Fruit fly (Drosophila melanogaster) whole organism, adult: ENCODE measurements around the gene tll.
A peak's percentile ranks its signal among the peaks of the same experiment; 100 is the strongest.

Experiments
- CG11617 ChIP-seq: fragments of 200-800 bp; sonication (Bioruptor generic); optimal IDR thresholded peaks from 2 replicates; lab custom pipeline; 2017; ENCODE audit warnings: mild to moderate bottlenecking, missing biosample characterization, missing genetic modification reagents, missing genetic modification characterization
- CG12768 ChIP-seq: fragments of 200-800 bp; sonication (Bioruptor generic); optimal IDR thresholded peaks from 2 replicates; lab custom pipeline; 2017; ENCODE audit warnings: missing biosample characterization, missing genetic modification characterization, mild to moderate bottlenecking, moderate library complexity, missing genetic modification reagents
- CG14711 ChIP-seq: fragments of 200-800 bp; sonication (Bioruptor generic); optimal IDR thresholded peaks from 2 replicates; lab custom pipeline; 2018; ENCODE audit warnings: missing biosample characterization, mild to moderate bottlenecking, missing genetic modification characterization, moderate library complexity
- CG1620 ChIP-seq: fragments of 200-800 bp; sonication (Bioruptor generic); optimal IDR thresholded peaks from 2 replicates; lab custom pipeline; 2016; ENCODE audit warnings: missing biosample characterization, missing genetic modification characterization
- CG33017 ChIP-seq: fragments of 200-800 bp; sonication (Bioruptor generic); optimal IDR thresholded peaks from 2 replicates; lab custom pipeline; 2018; ENCODE audit warnings: missing biosample characterization, mild to moderate bottlenecking, missing genetic modification characterization, moderate library complexity
- CG5204 ChIP-seq: fragments of 200-800 bp; sonication (Bioruptor generic); optimal IDR thresholded peaks from 2 replicates; lab custom pipeline; 2016; ENCODE audit warnings: missing biosample characterization, missing genetic modification characterization
- CG7045 ChIP-seq: fragments of 200-800 bp; sonication (Bioruptor generic); optimal IDR thresholded peaks from 2 replicates; lab custom pipeline; 2017; ENCODE audit warnings: missing biosample characterization, mild to moderate bottlenecking, missing genetic modification characterization
- CG7101 ChIP-seq: fragments of 200-800 bp; sonication (Bioruptor generic); optimal IDR thresholded peaks from 2 replicates; lab custom pipeline; 2018; ENCODE audit warnings: missing biosample characterization, mild to moderate bottlenecking, missing genetic modification characterization, moderate library complexity
- Clk ChIP-seq: fragments of 200-800 bp; sonication (Bioruptor generic); optimal IDR thresholded peaks from 2 replicates; lab custom pipeline; 2017; ENCODE audit warnings: missing biosample characterization, missing genetic modification characterization
- Crg-1 ChIP-seq: fragments of 200-800 bp; sonication (Bioruptor generic); optimal IDR thresholded peaks from 2 replicates; lab custom pipeline; 2016; ENCODE audit warnings: missing biosample characterization, missing genetic modification characterization
- Hr96 ChIP-seq: fragments of 200-800 bp; sonication (Bioruptor generic); optimal IDR thresholded peaks from 2 replicates; lab custom pipeline; 2016; ENCODE audit warnings: missing biosample characterization, missing genetic modification characterization
- Mnt ChIP-seq: fragments of 200-800 bp; sonication (Bioruptor generic); optimal IDR thresholded peaks from 2 replicates; lab custom pipeline; 2016; ENCODE audit warnings: missing biosample characterization, mild to moderate bottlenecking, missing genetic modification characterization
- bab1 ChIP-seq: fragments of 200-800 bp; sonication (Bioruptor generic); optimal IDR thresholded peaks from 3 replicates; lab custom pipeline; 2019; ENCODE audit warnings: missing biosample characterization, mild to moderate bottlenecking, missing genetic modification characterization, moderate library complexity
- cic ChIP-seq: fragments of 200-800 bp; sonication (Bioruptor generic); optimal IDR thresholded peaks from 2 replicates; lab custom pipeline; 2017; ENCODE audit warnings: missing biosample characterization, mild to moderate bottlenecking, missing genetic modification characterization, moderate library complexity
- cnc ChIP-seq, 2 experiments: fragments of >200 bp; optimal IDR thresholded peaks; 2 replicates each; lab custom pipeline; 2017
- kay ChIP-seq: fragments of 200-800 bp; sonication (Bioruptor generic); peaks from one replicate; lab custom pipeline; 2016; ENCODE audit warnings: missing biosample characterization, missing genetic modification characterization, borderline replicate concordance
- ovo ChIP-seq: fragments of 200-800 bp; sonication (Bioruptor generic); optimal IDR thresholded peaks from 2 replicates; lab custom pipeline; 2016; ENCODE audit warnings: missing biosample characterization, missing genetic modification characterization
- pad ChIP-seq: fragments of 200-800 bp; sonication (Bioruptor generic); optimal IDR thresholded peaks from 3 replicates; lab custom pipeline; 2017; ENCODE audit warnings: missing biosample characterization, missing genetic modification characterization, mild to moderate bottlenecking, moderate library complexity, missing genetic modification reagents
- tj ChIP-seq: fragments of 200-800 bp; sonication (Bioruptor generic); optimal IDR thresholded peaks from 3 replicates; lab custom pipeline; 2017; ENCODE audit warnings: missing biosample characterization, mild to moderate bottlenecking, missing genetic modification characterization, moderate library complexity
- toe ChIP-seq: fragments of 200-800 bp; sonication (Bioruptor generic); optimal IDR thresholded peaks from 2 replicates; lab custom pipeline; 2016; ENCODE audit warnings: missing biosample characterization, missing genetic modification characterization

The tll gene

dm6 chr3R:30817246-30817645 lies 34.9 kb upstream of the tll start:
- peak; percentile 19 for TF ChIP-seq CG14711 (tag; lab: Kevin White, UChicago)
- TF ChIP-seq CG7101: peak; percentile 6
- peak; percentile 19 for TF ChIP-seq bab1 (GFP tag; lab: Kevin White, UChicago)
- TF ChIP-seq Hr96 (GFP tag; lab: Kevin White, UChicago): no peak
- no peak for TF ChIP-seq Crg-1 (GFP tag; lab: Kevin White, UChicago)
- no peak for TF ChIP-seq CG7045
- no peak for TF ChIP-seq cic (GFP tag; lab: Kevin White, UChicago)
- peak; percentile 21 for TF ChIP-seq CG33017 (tag; lab: Kevin White, UChicago)
- peak; percentile 5 for TF ChIP-seq CG5204 (GFP tag; lab: Kevin White, UChicago)
- TF ChIP-seq toe (GFP tag; lab: Kevin White, UChicago): no peak

dm6 chr3R:30820707-30821319 lies 31.3 kb upstream of the tll start:
- TF ChIP-seq CG14711 (tag; lab: Kevin White, UChicago) (no peak), CG33017 (tag; lab: Kevin White, UChicago) (no peak), Hr96 (GFP tag; lab: Kevin White, UChicago) (no peak), ovo (no peak), CG1620 (GFP tag; lab: Kevin White, UChicago) (no peak), bab1 (GFP tag; lab: Kevin White, UChicago) (no peak), CG7101 (no peak), pad (GFP tag; lab: Kevin White, UChicago) (no peak), cic (GFP tag; lab: Kevin White, UChicago) (no peak), CG5204 (GFP tag; lab: Kevin White, UChicago) (no peak), cnc (optimal IDR thresholded peaks at IDR 0.05; lab: Kevin White, UChicago) (no peak), tj (GFP tag; lab: Kevin White, UChicago) (no peak), toe (GFP tag; lab: Kevin White, UChicago) (no peak), CG12768 (GFP tag; lab: Kevin White, UChicago) (no peak), Mnt (GFP tag; lab: Kevin White, UChicago) (no peak), CG11617 (GFP tag; lab: Kevin White, UChicago) (no peak), kay (GFP tag; lab: Kevin White, UChicago) (no peak), Crg-1 (GFP tag; lab: Kevin White, UChicago) (no peak)

- no peak for TF ChIP-seq Mnt (GFP tag; lab: Kevin White, UChicago)
- TF ChIP-seq tj (GFP tag; lab: Kevin White, UChicago): peak; percentile 96
Measured at dm6 chr3R:30821968-30822449, 30.1 kb upstream of the tll start.

dm6 chr3R:30827544-30827943 lies 24.6 kb upstream of the tll start, which contains the start of gene CG15544:
Gene CG15544, plus strand, starts transcription at chr3R:30827819.
- TF ChIP-seq CG7045 (no peak), Mnt (GFP tag; lab: Kevin White, UChicago) (no peak), cnc (optimal IDR thresholded peaks at IDR 0.05; lab: Kevin White, UChicago) (no peak), bab1 (GFP tag; lab: Kevin White, UChicago) (no peak), ovo (no peak)

dm6 chr3R:30828433-30829034 lies 23.6 kb upstream of the tll start:
- TF ChIP-seq cnc (optimal IDR thresholded peaks at IDR 0.05; lab: Kevin White, UChicago): no peak
- no peak for TF ChIP-seq CG5204 (GFP tag; lab: Kevin White, UChicago)
- no peak for TF ChIP-seq CG11617 (GFP tag; lab: Kevin White, UChicago)

dm6 chr3R:30832130-30832529 lies 20.0 kb upstream of the tll start:
- TF ChIP-seq CG1620 (GFP tag; lab: Kevin White, UChicago) (no peak), kay (GFP tag; lab: Kevin White, UChicago) (no peak), toe (GFP tag; lab: Kevin White, UChicago) (no peak), CG33017 (tag; lab: Kevin White, UChicago) (no peak), CG5204 (GFP tag; lab: Kevin White, UChicago) (no peak), CG14711 (tag; lab: Kevin White, UChicago) (no peak), CG7045 (no peak), tj (GFP tag; lab: Kevin White, UChicago) (no peak), ovo (no peak), pad (GFP tag; lab: Kevin White, UChicago) (no peak), Crg-1 (GFP tag; lab: Kevin White, UChicago) (no peak), Clk (GFP tag; lab: Kevin White, UChicago) (no peak), CG12768 (GFP tag; lab: Kevin White, UChicago) (no peak), cic (GFP tag; lab: Kevin White, UChicago) (no peak)

dm6 chr3R:30833078-30833477 lies 19.0 kb upstream of the tll start:
- TF ChIP-seq CG1620 (GFP tag; lab: Kevin White, UChicago) (no peak), tj (GFP tag; lab: Kevin White, UChicago) (no peak), CG33017 (tag; lab: Kevin White, UChicago) (no peak), Mnt (GFP tag; lab: Kevin White, UChicago) (no peak), CG5204 (GFP tag; lab: Kevin White, UChicago) (no peak), CG14711 (tag; lab: Kevin White, UChicago) (no peak)
